Worm (Caenorhabditis elegans) whole organism, L1 larva: ENCODE results near the gene dpy-1.

Source experiments
- alr-1 ChIP-seq: fragments of 200-800 bp; sonication (Bioruptor generic); optimal IDR thresholded peaks from 2 replicates; lab custom pipeline; 2018; ENCODE audit warnings: borderline replicate concordance, mild to moderate bottlenecking, missing genetic modification characterization, missing compliant biosample characterization
- lin-13 ChIP-seq: fragments of 150-350 bp; optimal IDR thresholded peaks from 2 replicates; lab custom pipeline; 2014; ENCODE audit warnings: missing biosample characterization, missing genetic modification reagents, missing genetic modification characterization
- lin-14 ChIP-seq: fragments of 200-800 bp; sonication (Bioruptor generic); optimal IDR thresholded peaks from 2 replicates; lab custom pipeline; 2018; ENCODE audit warnings: mild to moderate bottlenecking, missing genetic modification characterization, moderate library complexity, missing compliant biosample characterization
- nhr-12 ChIP-seq: sonication (generic microtip); optimal IDR thresholded peaks from 2 replicates; lab custom pipeline; 2017; ENCODE audit warnings: missing biosample characterization, missing genetic modification characterization
- nhr-237 ChIP-seq: fragments of 150-350 bp; optimal IDR thresholded peaks from 2 replicates; lab custom pipeline; 2014; ENCODE audit warnings: missing biosample characterization, missing genetic modification characterization
- sox-4 ChIP-seq: sonication (generic microtip); optimal IDR thresholded peaks from 2 replicates; lab custom pipeline; 2016; ENCODE audit warnings: missing genetic modification characterization, missing compliant biosample characterization
- zag-1 ChIP-seq: fragments of 150-350 bp; optimal IDR thresholded peaks from 2 replicates; lab custom pipeline; 2014; ENCODE audit warnings: missing biosample characterization, missing genetic modification characterization
- ztf-4 ChIP-seq: fragments of 150-350 bp; optimal IDR thresholded peaks from 2 replicates; lab custom pipeline; 2014; ENCODE audit warnings: missing biosample characterization, missing genetic modification characterization

- TF ChIP-seq alr-1 (tag; lab: Kevin White, UChicago) (no peak), nhr-237 (tag; lab: Kevin White, UChicago) (no peak), lin-14 (GFP tag; lab: Kevin White, UChicago) (peak; percentile 25), ztf-4 (tag; lab: Kevin White, UChicago) (no peak), zag-1 (tag; lab: Kevin White, UChicago) (no peak), nhr-12 (no peak), sox-4 (tag; lab: Kevin White, UChicago) (no peak), lin-13 (GFP tag; lab: Kevin White, UChicago) (peak; percentile 20)
These were observed 15.3 kb downstream of the dpy-1 start for ce11 chrIII:2032327-2033093.
